Fruit fly (Drosophila melanogaster): ENCODE measurements around the gene CG14377.

The CG14377 gene

dm6 chr3R:13428341-13429040, 30.9 kb downstream of the CG14377 start (continued):
- TF ChIP-seq dimm (GFP tag; IDR thresholded peaks at IDR 0.05) = no peak
- peak; percentile 69 for TF ChIP-seq NfI (GFP tag; optimal IDR thresholded peaks at IDR 0.05)
- TF ChIP-seq inv (GFP tag; IDR thresholded peaks at IDR 0.05; ENCODE audit: partially characterized antibody) = no peak
- TF ChIP-seq CG10267 (tag; optimal IDR thresholded peaks at IDR 0.05) = peak; percentile 69
- peak; percentile 57 for TF ChIP-seq CG1602 (GFP tag; optimal IDR thresholded peaks at IDR 0.05)
- TF ChIP-seq so (GFP tag; IDR thresholded peaks at IDR 0.05) = peak; percentile 65; the same call in 1 of the 3 replicates
- no peak for TF ChIP-seq p53 (GFP tag; optimal IDR thresholded peaks at IDR 0.05)
- peak; percentile 45 for TF ChIP-seq jumu (GFP tag; optimal IDR thresholded peaks at IDR 0.05)
- peak; percentile 2 for TF ChIP-seq ab (GFP tag; optimal IDR thresholded peaks at IDR 0.05)
- TF ChIP-seq CG9817 (tag; optimal IDR thresholded peaks at IDR 0.05) = peak; percentile 57
- TF ChIP-seq Camta (GFP tag; optimal IDR thresholded peaks at IDR 0.05) = peak; percentile 43
- peak; percentile 44; the same call in 1 of the 2 replicates for TF ChIP-seq ro (GFP tag; IDR thresholded peaks at IDR 0.05)
- TF ChIP-seq abd-A (tag; optimal IDR thresholded peaks at IDR 0.05) = no peak
- TF ChIP-seq CG6854 (GFP tag; optimal IDR thresholded peaks at IDR 0.05) = no peak
- no peak for TF ChIP-seq tna (GFP tag; IDR thresholded peaks at IDR 0.05; ENCODE audit: partially characterized antibody)
- peak; percentile 68 for TF ChIP-seq Aef1 (GFP tag; IDR thresholded peaks at IDR 0.05)
- peak; percentile 78 for TF ChIP-seq Ada2b (GFP tag; IDR thresholded peaks at IDR 0.05)
- no peak for TF ChIP-seq CG6272 (GFP tag; IDR thresholded peaks at IDR 0.05)
- TF ChIP-seq B-H1 (GFP tag; IDR thresholded peaks at IDR 0.05) = 0 out of 3 replicates have a peak, but pooled peaks have one; percentile 31
- TF ChIP-seq CG17361 (GFP tag; IDR thresholded peaks at IDR 0.05) = peak; percentile 69
- TF ChIP-seq fru (optimal IDR thresholded peaks at IDR 0.05) = no peak
- peak; percentile 69 for TF ChIP-seq PHDP (tag; optimal IDR thresholded peaks at IDR 0.05)
- TF ChIP-seq CG6689 (GFP tag; IDR thresholded peaks at IDR 0.05) = peak; percentile 71
- TF ChIP-seq slp2 (GFP tag; optimal IDR thresholded peaks at IDR 0.05) = peak; percentile 36
- TF ChIP-seq Pdp1 (GFP tag; optimal IDR thresholded peaks at IDR 0.05) = peak; percentile 43 to 47
- peak; percentile 7 for TF ChIP-seq Elba2 (GFP tag; optimal IDR thresholded peaks at IDR 0.05)
- peak; percentile 19 for TF ChIP-seq Myb (GFP tag; optimal IDR thresholded peaks at IDR 0.05)
- TF ChIP-seq kni (GFP tag; optimal IDR thresholded peaks at IDR 0.05) = no peak
- TF ChIP-seq schlank (tag; optimal IDR thresholded peaks at IDR 0.05) = no peak
- no peak for TF ChIP-seq pzg (GFP tag; optimal IDR thresholded peaks at IDR 0.05)
- TF ChIP-seq CG11504 (tag; optimal IDR thresholded peaks at IDR 0.05) = peak; percentile 76
- TF ChIP-seq CG8924 (tag; optimal IDR thresholded peaks at IDR 0.05) = peak; percentile 76
- TF ChIP-seq bab2 (GFP tag; optimal IDR thresholded peaks at IDR 0.05) = peak; percentile 51
- no peak for TF ChIP-seq Bgb (GFP tag; IDR thresholded peaks at IDR 0.05; ENCODE audit: partially characterized antibody)
- no peak for TF ChIP-seq CG9797 (GFP tag; optimal IDR thresholded peaks at IDR 0.05)
- peak; percentile 90 for TF ChIP-seq ci (GFP tag; IDR thresholded peaks at IDR 0.05)
- TF ChIP-seq ranshi (GFP tag; IDR thresholded peaks at IDR 0.05) = peak; percentile 64; the same call in 1 of the 2 replicates
- TF ChIP-seq CG7372 (GFP tag; IDR thresholded peaks at IDR 0.05) = peak; percentile 47; the same call in 1 of the 2 replicates
- no peak for TF ChIP-seq knrl (GFP tag; IDR thresholded peaks at IDR 0.05; ENCODE audit: partially characterized antibody)
- peak; percentile 84 for TF ChIP-seq Med (GFP tag)
- no peak for TF ChIP-seq h (optimal IDR thresholded peaks at IDR 0.05)
- TF ChIP-seq Mad (GFP tag; optimal IDR thresholded peaks at IDR 0.05) = peak; percentile 12
- peak; percentile 63; the same call in 2 of the 3 replicates for TF ChIP-seq H15 (GFP tag; IDR thresholded peaks at IDR 0.05)
- peak; percentile 71 for TF ChIP-seq CG12071 (GFP tag; optimal IDR thresholded peaks at IDR 0.05)
- no peak for TF ChIP-seq CG13287 (GFP tag; IDR thresholded peaks at IDR 0.05; ENCODE audit: partially characterized antibody)
- TF ChIP-seq cato (GFP tag; optimal IDR thresholded peaks at IDR 0.05; ENCODE audit: borderline replicate concordance) = no peak
- peak; percentile 53 for TF ChIP-seq CG9932 (GFP tag; IDR thresholded peaks at IDR 0.05)
- peak; percentile 58 for TF ChIP-seq scrt (GFP tag; optimal IDR thresholded peaks at IDR 0.05)
- TF ChIP-seq CG2889 (GFP tag; IDR thresholded peaks at IDR 0.05) = no peak
- peak; percentile 53 for TF ChIP-seq Fer3 (tag; optimal IDR thresholded peaks at IDR 0.05)
